Worm (Caenorhabditis elegans): ENCODE results near the gene gst-39.
"Not testable (repeated sequence)": the region's sequence is repeated elsewhere in the genome, so short reads cannot be mapped to it uniquely, and the experiment has no call there.

Gene gst-39

ce11 chrII:15148442-15148841 is 23.3 kb downstream of the gst-39 start:
- TF ChIP-seq ceh-39 (tag; optimal IDR thresholded peaks at IDR 0.05) (no peak), lsy-2 (tag; optimal IDR thresholded peaks at IDR 0.05) (no peak), sptf-1 (tag; optimal IDR thresholded peaks at IDR 0.05) (no peak), nhr-12 (tag; optimal IDR thresholded peaks at IDR 0.05) (no peak), tbx-8 (GFP tag; optimal IDR thresholded peaks at IDR 0.05) (no peak), elt-1 (tag; optimal IDR thresholded peaks at IDR 0.05; ENCODE audit: borderline replicate concordance, insufficient read depth) (no peak), drap-1 (GFP tag; optimal IDR thresholded peaks at IDR 0.05) (no peak), nhr-76 (tag; optimal IDR thresholded peaks at IDR 0.05) (no peak), M03D4.4 (tag; optimal IDR thresholded peaks at IDR 0.05) (no peak), bed-3 (GFP tag; optimal IDR thresholded peaks at IDR 0.05) (no peak), unc-39 (tag; optimal IDR thresholded peaks at IDR 0.05) (no peak), mab-5 (tag; optimal IDR thresholded peaks at IDR 0.05) (no peak), ztf-11 (tag; optimal IDR thresholded peaks at IDR 0.05) (no peak), blmp-1 (tag; optimal IDR thresholded peaks at IDR 0.05) (no peak), pha-4 (tag; optimal IDR thresholded peaks at IDR 0.05) (no peak), unc-62 (GFP tag; optimal IDR thresholded peaks at IDR 0.05) (no peak), lin-13 (tag; optimal IDR thresholded peaks at IDR 0.05) (no peak), nhr-237 (tag; optimal IDR thresholded peaks at IDR 0.05) (no peak)

DNA sequence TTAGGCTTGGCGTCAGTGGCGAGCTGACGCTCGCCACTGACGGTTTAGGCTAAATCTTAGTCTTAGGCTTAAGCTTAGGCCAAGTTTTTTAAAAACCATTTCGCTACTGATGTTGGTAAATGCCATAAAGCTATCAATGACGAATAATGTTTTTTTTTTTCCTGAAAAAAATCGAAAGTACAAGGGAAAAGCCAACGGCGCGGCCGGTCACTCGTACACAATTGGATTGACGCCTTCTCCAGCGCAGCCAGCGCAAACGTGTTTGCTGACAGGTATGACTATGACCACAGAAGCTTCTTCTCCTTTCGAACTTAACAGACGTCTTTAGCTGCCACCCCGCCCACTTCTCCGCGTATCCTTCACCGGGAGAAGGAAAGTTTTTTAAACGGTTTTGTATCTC is 26.1 kb downstream of the gst-39 start, which contains the start of gene Y53F4B.27:
Y53F4B.27 (plus strand) TSS at position 301 of the 400 bp plus-strand sequence.
- TF ChIP-seq M03D4.4 (tag; optimal IDR thresholded peaks at IDR 0.05) (no peak), nhr-2 (tag; optimal IDR thresholded peaks at IDR 0.05) (no peak), ces-1 (GFP tag; optimal IDR thresholded peaks at IDR 0.05) (no peak), flh-1 (GFP tag; optimal IDR thresholded peaks at IDR 0.05) (no peak), sptf-1 (tag; optimal IDR thresholded peaks at IDR 0.05) (no peak), hlh-1 (tag; optimal IDR thresholded peaks at IDR 0.05) (no peak), nhr-12 (tag; optimal IDR thresholded peaks at IDR 0.05) (no peak)

ce11 chrII:15143729-15144128 is 28.0 kb downstream of the gst-39 start:
- TF ChIP-seq sptf-1 (tag; optimal IDR thresholded peaks at IDR 0.05): no peak

- not testable (repeated sequence) for TF ChIP-seq snpc-4 (tag; optimal IDR thresholded peaks at IDR 0.05); elt-1 (tag; optimal IDR thresholded peaks at IDR 0.05; ENCODE audit: borderline replicate concordance, insufficient read depth); ham-2 (GFP tag; optimal IDR thresholded peaks at IDR 0.05)
Observed at ce11 chrII:15140881-15141280, 30.8 kb downstream of the gst-39 start, which contains the start of gene Y53F4B.26. Gene Y53F4B.26, minus strand, starts transcription at chrII:15140981.

DNA sequence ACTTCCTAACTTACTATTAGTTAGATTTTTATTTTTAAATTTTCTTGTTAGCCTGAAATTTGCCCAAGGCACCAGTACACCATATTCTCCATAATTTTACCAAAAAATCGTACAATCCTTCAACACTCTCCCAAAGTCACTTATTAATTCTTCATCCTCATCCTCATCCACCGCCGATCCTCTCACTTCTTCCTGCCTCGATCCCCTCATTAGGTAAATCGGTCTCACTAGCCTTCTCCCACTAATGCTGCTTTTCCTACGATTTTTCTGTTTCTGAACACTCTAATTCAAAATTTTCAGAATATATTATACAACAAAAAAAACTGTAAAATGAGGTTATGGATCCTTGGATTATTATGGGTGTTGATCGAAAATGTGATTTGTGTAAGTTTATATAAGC is 35.8 kb downstream of the gst-39 start, which contains the start of gene Y53F4B.25:
Y53F4B.25 (plus strand) TSS at position 301 of the 400 bp plus-strand sequence.
- TF ChIP-seq ztf-11 (tag; optimal IDR thresholded peaks at IDR 0.05): no peak
- no peak for TF ChIP-seq ceh-83 (GFP tag; optimal IDR thresholded peaks at IDR 0.05)
- TF ChIP-seq snpc-4 (tag; optimal IDR thresholded peaks at IDR 0.05): no peak
- TF ChIP-seq nhr-12 (tag; optimal IDR thresholded peaks at IDR 0.05): no peak
- no peak for TF ChIP-seq pha-4 (tag; optimal IDR thresholded peaks at IDR 0.05)
- no peak for TF ChIP-seq nhr-76 (tag; optimal IDR thresholded peaks at IDR 0.05)
- no peak for TF ChIP-seq nhr-2 (tag; optimal IDR thresholded peaks at IDR 0.05)
- no peak for TF ChIP-seq drap-1 (GFP tag; optimal IDR thresholded peaks at IDR 0.05)

DNA sequence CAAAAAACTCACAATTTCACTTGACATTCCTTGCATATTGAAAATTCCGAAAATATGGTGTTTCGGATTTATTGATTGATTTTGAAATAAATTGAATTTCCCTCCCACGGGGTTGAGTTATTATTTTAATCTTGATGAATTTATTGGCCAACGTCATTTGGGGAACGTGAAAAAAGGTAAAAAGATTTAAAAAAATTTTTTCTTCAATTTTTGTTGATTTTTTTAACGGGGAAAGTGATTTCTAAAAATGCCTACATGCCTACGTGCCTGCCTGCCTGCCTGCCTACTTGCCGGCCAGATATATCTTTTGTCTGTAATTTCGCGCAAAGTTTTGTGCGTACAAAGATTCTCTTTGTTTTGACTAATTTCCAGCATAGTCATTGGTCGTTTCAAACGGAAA is 37.4 kb downstream of the gst-39 start, which contains the start of gene Y53F4B.24:
Y53F4B.24 (minus strand) TSS at position 101 of the 400 bp plus-strand sequence.
- TF ChIP-seq M03D4.4 (tag; optimal IDR thresholded peaks at IDR 0.05) (no peak), zip-8 (tag; optimal IDR thresholded peaks at IDR 0.05) (no peak), drap-1 (GFP tag; optimal IDR thresholded peaks at IDR 0.05) (no peak), cnd-1 (tag; optimal IDR thresholded peaks at IDR 0.05) (no peak), pha-4 (tag; optimal IDR thresholded peaks at IDR 0.05) (no peak), unc-120 (tag; optimal IDR thresholded peaks at IDR 0.05; ENCODE audit: poor library complexity, severe bottlenecking) (no peak), nhr-76 (tag; optimal IDR thresholded peaks at IDR 0.05) (no peak), flh-1 (GFP tag; optimal IDR thresholded peaks at IDR 0.05) (no peak), elt-3 (tag; optimal IDR thresholded peaks at IDR 0.05) (no peak), ceh-83 (GFP tag; optimal IDR thresholded peaks at IDR 0.05) (no peak), tbx-8 (GFP tag; optimal IDR thresholded peaks at IDR 0.05) (no peak), lin-32 (GFP tag; optimal IDR thresholded peaks at IDR 0.05) (no peak), mab-5 (tag; optimal IDR thresholded peaks at IDR 0.05) (no peak), ham-2 (GFP tag; optimal IDR thresholded peaks at IDR 0.05) (no peak), snpc-4 (tag; optimal IDR thresholded peaks at IDR 0.05) (no peak), ceh-39 (tag; optimal IDR thresholded peaks at IDR 0.05) (no peak), sem-2 (GFP tag; optimal IDR thresholded peaks at IDR 0.05) (no peak), mep-1 (tag; optimal IDR thresholded peaks at IDR 0.05) (no peak), nhr-237 (tag; optimal IDR thresholded peaks at IDR 0.05) (no peak), bed-3 (GFP tag; optimal IDR thresholded peaks at IDR 0.05) (no peak)

All from whole organism, mixed stage, embryonic.